Worm (Caenorhabditis elegans) whole organism, young adult: ENCODE measurements around the gene tomm-22.

Experiments used
- Y56A3A.18 ChIP-seq: fragments of 200-800 bp; sonication (Bioruptor generic); IDR thresholded peaks from 2 replicates; pipeline ENCODE4 v1.3.6; 2022; ENCODE audit warnings: missing genetic modification reagents, missing genetic modification characterization, missing compliant biosample characterization
- snpc-4 ChIP-seq, 5 experiments: fragments of 150-350 bp in 1 of 5; sonication (generic microtip) in 4 of 5; optimal IDR thresholded peaks; 2 replicates each; lab custom pipeline; 2014 to 2018; ENCODE audit warnings: missing genetic modification characterization in 5 of 5, missing biosample characterization in 3 of 5, antibody characterized with exemption in 2 of 5, mild to moderate bottlenecking in 2 of 5, missing compliant biosample characterization in 2 of 5, missing genotype in 2 of 5, moderate library complexity in 2 of 5, missing genetic modification reagents in 1 of 5

DNA sequence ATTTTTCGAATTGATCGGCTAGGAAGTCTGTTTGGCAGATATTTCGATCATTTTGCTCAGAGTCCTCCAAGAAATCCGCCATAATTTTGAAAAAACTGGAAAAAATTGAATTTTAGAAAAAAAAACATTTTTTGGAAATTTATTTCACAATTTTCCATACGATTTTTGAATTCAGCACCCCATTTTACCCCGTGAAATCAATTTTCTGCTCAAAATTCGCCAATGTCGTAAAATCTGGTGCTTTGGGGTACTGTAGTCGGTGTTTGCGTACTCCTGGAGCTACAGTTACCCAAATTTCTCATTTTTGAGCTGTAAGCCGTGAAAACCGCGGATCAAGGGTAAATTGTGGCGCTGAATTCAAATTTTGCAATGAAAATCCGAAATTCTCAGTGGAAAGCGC, 12.5 kb downstream of the tomm-22 start, which contains the start of gene gvd-1:
- TF ChIP-seq snpc-4 (GFP tag; optimal IDR thresholded peaks at IDR 0.05; lab: Kevin White, UChicago), result no peak
- no peak for TF ChIP-seq snpc-4 (tag; optimal IDR thresholded peaks at IDR 0.05; lab: Kevin White, UChicago)
- TF ChIP-seq Y56A3A.18 (GFP tag; lab: Robert Waterston, UW), result no peak
